Fruit fly (Drosophila melanogaster) whole organism, embryonic: Measurements from ENCODE around the gene feo.

Source experiments
- CG10209 ChIP-seq: fragments of 200-800 bp; sonication (Bioruptor generic); optimal IDR thresholded peaks from 3 replicates; lab custom pipeline; 2017; ENCODE audit warnings: missing biosample characterization, mild to moderate bottlenecking, missing genetic modification characterization, missing genetic modification reagents
- CG10321 ChIP-seq: fragments of 200-800 bp; sonication (Bioruptor generic); IDR thresholded peaks from 2 replicates; pipeline ENCODE4 v1.3.6; 2022; ENCODE audit warnings: missing biosample characterization, missing genetic modification characterization
- CG10654 ChIP-seq: fragments of 200-800 bp; sonication (Bioruptor generic); optimal IDR thresholded peaks from 2 replicates; lab custom pipeline; 2016; ENCODE audit warnings: missing biosample characterization, missing genetic modification characterization
- CG12155 ChIP-seq: fragments of 200-800 bp; sonication (Bioruptor generic); optimal IDR thresholded peaks from 3 replicates; lab custom pipeline; 2016; ENCODE audit warnings: missing biosample characterization, missing genetic modification characterization
- CG12769 ChIP-seq: fragments of 200-800 bp; sonication (Bioruptor generic); optimal IDR thresholded peaks from 2 replicates; lab custom pipeline; 2019; ENCODE audit warnings: missing biosample characterization, mild to moderate bottlenecking, missing genetic modification characterization, moderate library complexity
- CG13296 ChIP-seq: fragments of 200-800 bp; sonication (Bioruptor generic); optimal IDR thresholded peaks from 3 replicates; lab custom pipeline; 2018; ENCODE audit warnings: missing biosample characterization, mild to moderate bottlenecking, missing genetic modification characterization
- CG14014 ChIP-seq: fragments of 200-800 bp; sonication (Bioruptor generic); IDR thresholded peaks from 2 replicates; pipeline ENCODE4 v1.3.6; 2022; ENCODE audit warnings: missing biosample characterization, missing genetic modification characterization
- CG15011 ChIP-seq: fragments of 200-800 bp; sonication (Bioruptor generic); optimal IDR thresholded peaks from 3 replicates; lab custom pipeline; 2018; ENCODE audit warnings: missing biosample characterization, mild to moderate bottlenecking, missing genetic modification characterization
- CG16813 ChIP-seq: fragments of 200-800 bp; sonication (Bioruptor generic); IDR thresholded peaks from 3 replicates; pipeline ENCODE4 v1.3.6; 2022; ENCODE audit warnings: missing biosample characterization, missing genetic modification characterization; ENCODE audit not compliant: partially characterized antibody
- CG17385 ChIP-seq: fragments of 200-800 bp; sonication (Bioruptor generic); optimal IDR thresholded peaks from 3 replicates; lab custom pipeline; 2018; ENCODE audit warnings: missing biosample characterization, mild to moderate bottlenecking, missing genetic modification characterization
- CG1832 ChIP-seq: fragments of 200-800 bp; sonication (Bioruptor generic); optimal IDR thresholded peaks from 2 replicates; lab custom pipeline; 2017; ENCODE audit warnings: missing biosample characterization, mild to moderate bottlenecking, missing genetic modification characterization, inconsistent platforms
- CG2120 ChIP-seq: fragments of 200-800 bp; sonication (Bioruptor generic); optimal IDR thresholded peaks from 3 replicates; lab custom pipeline; 2016; ENCODE audit warnings: missing biosample characterization, missing genetic modification characterization
- CG2202 ChIP-seq: fragments of 200-800 bp; sonication (Bioruptor generic); optimal IDR thresholded peaks from 2 replicates; lab custom pipeline; 2018; ENCODE audit warnings: missing biosample characterization, mild to moderate bottlenecking, missing genetic modification characterization
- CG30020 ChIP-seq: fragments of 200-800 bp; optimal IDR thresholded peaks from 2 replicates; lab custom pipeline; 2019; ENCODE audit warnings: missing biosample characterization, mild to moderate bottlenecking, missing genetic modification characterization, moderate library complexity
- CG30403 ChIP-seq: fragments of 200-800 bp; sonication (Bioruptor generic); optimal IDR thresholded peaks from 3 replicates; lab custom pipeline; 2016; ENCODE audit warnings: missing biosample characterization, missing genetic modification characterization
- CG31388 ChIP-seq: fragments of 200-800 bp; sonication (Bioruptor generic); optimal IDR thresholded peaks from 2 replicates; lab custom pipeline; 2016; ENCODE audit warnings: missing biosample characterization, missing genetic modification characterization
- CG3281 ChIP-seq: fragments of 200-800 bp; sonication (Bioruptor generic); optimal IDR thresholded peaks from 3 replicates; lab custom pipeline; 2017; ENCODE audit warnings: missing biosample characterization, mild to moderate bottlenecking, missing genetic modification characterization
- CG43689 ChIP-seq: fragments of 200-800 bp; sonication (Bioruptor generic); IDR thresholded peaks from 2 replicates; pipeline ENCODE4 v1.3.6; 2022; ENCODE audit warnings: missing biosample characterization, missing genetic modification characterization
- CG4820 ChIP-seq: fragments of 200-800 bp; sonication (Bioruptor generic); optimal IDR thresholded peaks from 3 replicates; lab custom pipeline; 2016; ENCODE audit warnings: missing biosample characterization, missing genetic modification characterization
- CG5180 ChIP-seq: fragments of 200-800 bp; sonication (Bioruptor generic); optimal IDR thresholded peaks from 3 replicates; lab custom pipeline; 2017; ENCODE audit warnings: missing biosample characterization, missing genetic modification characterization, mild to moderate bottlenecking, moderate library complexity, missing genetic modification reagents
- CG9932 ChIP-seq: fragments of 200-800 bp; sonication (Bioruptor generic); IDR thresholded peaks from 2 replicates; pipeline ENCODE4 v1.3.6; 2022; ENCODE audit warnings: missing biosample characterization, missing genetic modification characterization
- Doc3 ChIP-seq: fragments of 200-800 bp; sonication (Bioruptor generic); IDR thresholded peaks from 3 replicates; pipeline ENCODE4 v1.3.6; 2022; ENCODE audit warnings: missing biosample characterization, missing genetic modification characterization; ENCODE audit not compliant: partially characterized antibody
- ERR ChIP-seq: fragments of 200-800 bp; sonication (Bioruptor generic); optimal IDR thresholded peaks from 2 replicates; lab custom pipeline; 2016; ENCODE audit warnings: missing biosample characterization, missing genetic modification characterization
- Gsc ChIP-seq: fragments of 200-800 bp; sonication (Bioruptor generic); IDR thresholded peaks from 2 replicates; pipeline ENCODE4 v1.3.6; 2022; ENCODE audit warnings: missing biosample characterization, missing genetic modification characterization
- HLH3B ChIP-seq: fragments of 200-800 bp; sonication (Bioruptor generic); IDR thresholded peaks from 2 replicates; pipeline ENCODE4 v1.3.6; 2022; ENCODE audit warnings: missing biosample characterization, missing genetic modification characterization
- Kr ChIP-seq: fragments of 200-800 bp; sonication (Bioruptor generic); optimal IDR thresholded peaks from 2 replicates; lab custom pipeline; 2017; ENCODE audit warnings: missing biosample characterization, mild to moderate bottlenecking, missing genetic modification characterization
- Oaz ChIP-seq: fragments of 200-800 bp; sonication (Bioruptor generic); IDR thresholded peaks from 2 replicates; pipeline ENCODE4 v1.3.6; 2022; ENCODE audit warnings: missing biosample characterization, missing genetic modification characterization
- Six4 ChIP-seq: fragments of 200-800 bp; sonication (Bioruptor generic); optimal IDR thresholded peaks from 2 replicates; lab custom pipeline; 2016; ENCODE audit warnings: missing biosample characterization, missing genetic modification characterization
- bowl ChIP-seq: fragments of 200-800 bp; sonication (Bioruptor generic); IDR thresholded peaks from 2 replicates; pipeline ENCODE4 v1.3.6; 2022; ENCODE audit warnings: missing biosample characterization, missing genetic modification characterization
- crp ChIP-seq, 2 experiments: fragments of 200-800 bp; sonication (Bioruptor generic); optimal IDR thresholded peaks; 2 replicates in 1 of 2; 3 replicates in 1 of 2; lab custom pipeline; 2017; ENCODE audit warnings: missing biosample characterization in 2 of 2, missing genetic modification characterization in 2 of 2, mild to moderate bottlenecking in 1 of 2, moderate library complexity in 1 of 2
- cwo ChIP-seq: fragments of 200-800 bp; sonication (Bioruptor generic); optimal IDR thresholded peaks from 3 replicates; lab custom pipeline; 2017; ENCODE audit warnings: missing biosample characterization, missing genetic modification characterization, mild to moderate bottlenecking, moderate library complexity, missing genetic modification reagents
- danr ChIP-seq: fragments of 200-800 bp; sonication (Bioruptor generic); IDR thresholded peaks from 2 replicates; pipeline ENCODE4 v1.3.6; 2022; ENCODE audit warnings: missing biosample characterization, missing genetic modification characterization
- gcm ChIP-seq: fragments of 200-800 bp; sonication (Bioruptor generic); optimal IDR thresholded peaks from 2 replicates; lab custom pipeline; 2019; ENCODE audit warnings: missing biosample characterization, mild to moderate bottlenecking, missing genetic modification characterization, moderate library complexity
- grn ChIP-seq: fragments of 200-800 bp; sonication (Bioruptor generic); optimal IDR thresholded peaks from 3 replicates; lab custom pipeline; 2017; ENCODE audit warnings: missing biosample characterization, missing genetic modification characterization
- insv ChIP-seq, 2 experiments: fragments of 200-800 bp; sonication (Bioruptor generic); optimal IDR thresholded peaks; 3 replicates each; lab custom pipeline; 2016 to 2018; ENCODE audit warnings: missing biosample characterization in 2 of 2, missing genetic modification characterization in 2 of 2
- ken ChIP-seq: fragments of 200-800 bp; sonication (Bioruptor generic); IDR thresholded peaks from 3 replicates; pipeline ENCODE4 v1.3.6; 2022; ENCODE audit warnings: missing biosample characterization, missing genetic modification characterization
- lab ChIP-seq: fragments of 200-800 bp; sonication (Bioruptor generic); optimal IDR thresholded peaks from 3 replicates; lab custom pipeline; 2017; ENCODE audit warnings: missing biosample characterization, missing genetic modification characterization, mild to moderate bottlenecking, moderate library complexity, missing genetic modification reagents
- nau ChIP-seq: fragments of 200-800 bp; sonication (Bioruptor generic); optimal IDR thresholded peaks from 3 replicates; lab custom pipeline; 2017; ENCODE audit warnings: missing biosample characterization, mild to moderate bottlenecking, missing genetic modification characterization, missing genetic modification reagents
- peb ChIP-seq: fragments of 200-800 bp; sonication (Bioruptor generic); IDR thresholded peaks from 2 replicates; pipeline ENCODE4 v1.3.6; 2022; ENCODE audit warnings: missing biosample characterization, missing genetic modification characterization
- pnt ChIP-seq: fragments of 200-800 bp; sonication (Bioruptor generic); optimal IDR thresholded peaks from 3 replicates; lab custom pipeline; 2016; ENCODE audit warnings: missing biosample characterization, missing genetic modification characterization
- row ChIP-seq: fragments of 200-800 bp; sonication (Bioruptor generic); IDR thresholded peaks from 3 replicates; pipeline ENCODE4 v1.3.6; 2022; ENCODE audit warnings: missing biosample characterization, missing genetic modification characterization
- sisA ChIP-seq: fragments of 200-800 bp; sonication (Bioruptor generic); IDR thresholded peaks from 2 replicates; pipeline ENCODE4 v1.3.6; 2022; ENCODE audit warnings: missing biosample characterization, missing genetic modification characterization
- sna ChIP-seq: fragments of 200-800 bp; sonication (Bioruptor generic); IDR thresholded peaks from 2 replicates; pipeline ENCODE4 v1.3.6; 2022; ENCODE audit warnings: missing biosample characterization, missing genetic modification characterization; ENCODE audit not compliant: partially characterized antibody
- so ChIP-seq: fragments of 200-800 bp; sonication (Bioruptor generic); IDR thresholded peaks from 3 replicates; pipeline ENCODE4 v1.3.6; 2022; ENCODE audit warnings: missing biosample characterization, missing genetic modification characterization
- sr ChIP-seq: fragments of 200-800 bp; sonication (Bioruptor generic); IDR thresholded peaks from 3 replicates; pipeline ENCODE4 v1.3.6; 2022; ENCODE audit warnings: missing biosample characterization, missing genetic modification characterization
- unpg ChIP-seq: fragments of 200-800 bp; sonication (Bioruptor generic); optimal IDR thresholded peaks from 3 replicates; lab custom pipeline; 2018; ENCODE audit warnings: missing biosample characterization, mild to moderate bottlenecking, missing genetic modification characterization, moderate library complexity
- vnd ChIP-seq: fragments of 200-800 bp; sonication (Bioruptor generic); IDR thresholded peaks from 3 replicates; pipeline ENCODE4 v1.3.6; 2022; ENCODE audit warnings: missing biosample characterization, missing genetic modification characterization; ENCODE audit not compliant: partially characterized antibody
- zf30C ChIP-seq: fragments of 200-800 bp; sonication (Bioruptor generic); optimal IDR thresholded peaks from 3 replicates; lab custom pipeline; 2018; ENCODE audit warnings: missing biosample characterization, mild to moderate bottlenecking, missing genetic modification characterization
- zfh1 ChIP-seq: fragments of 200-800 bp; sonication (Bioruptor generic); IDR thresholded peaks from 3 replicates; pipeline ENCODE4 v1.3.6; 2022; ENCODE audit warnings: missing biosample characterization, missing genetic modification characterization

Gene feo

DNA sequence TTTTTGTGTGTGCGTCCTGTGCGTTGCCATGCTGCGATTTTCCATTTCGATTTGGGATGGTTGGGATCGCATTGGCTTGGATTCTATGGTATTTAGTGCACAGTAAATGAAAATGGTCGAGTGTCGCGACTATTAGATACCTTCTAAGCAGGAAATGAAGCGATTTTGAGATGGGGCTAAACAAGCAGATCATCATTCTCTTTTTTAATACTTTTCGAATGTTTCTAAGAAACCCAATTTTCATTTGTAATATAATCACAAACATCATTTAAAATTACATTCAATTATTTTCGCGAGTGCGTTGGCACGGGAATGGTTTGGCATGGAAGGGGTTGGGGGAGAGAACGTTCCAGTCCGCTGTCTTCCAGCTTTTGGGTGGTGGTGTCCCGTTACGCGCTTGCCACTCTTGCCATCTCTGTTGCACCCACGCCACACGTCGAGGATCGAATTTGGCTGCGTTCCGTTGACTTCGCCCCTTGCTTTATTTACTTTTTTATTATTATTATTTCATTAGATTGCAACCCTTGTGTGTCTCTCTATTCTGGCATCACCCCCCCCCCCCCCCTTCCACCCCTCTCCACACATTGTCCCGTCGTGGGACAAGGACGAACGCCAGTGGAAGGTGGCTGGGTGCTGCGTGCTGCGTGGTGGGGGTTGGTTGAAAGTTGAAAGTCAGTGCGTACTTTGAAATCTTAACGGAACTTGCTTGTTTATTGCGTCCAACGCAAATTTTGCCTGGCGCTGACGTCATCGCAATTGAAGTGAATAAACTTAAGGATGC lies 29.1 kb downstream of the feo start (continued):
- TF ChIP-seq sisA (GFP tag; lab: Robert Waterston, UW) (peak; percentile 54; the same call in 1 of the 2 replicates), danr (no peak), pnt (GFP tag; lab: Kevin White, UChicago) (peak; percentile 54), Doc3 (GFP tag; lab: Robert Waterston, UW) (no peak), zf30C (GFP tag; lab: Kevin White, UChicago) (no peak), HLH3B (GFP tag; lab: Robert Waterston, UW) (no peak), CG15011 (GFP tag; lab: Kevin White, UChicago) (no peak), Oaz (GFP tag; lab: Robert Waterston, UW) (no peak), unpg (peak; percentile 36), insv (GFP tag; optimal IDR thresholded peaks at IDR 0.05; lab: Kevin White, UChicago) (no peak), CG2120 (GFP tag; lab: Kevin White, UChicago) (peak; percentile 7), gcm (GFP tag; lab: Kevin White, UChicago) (no peak), CG9932 (GFP tag; lab: Robert Waterston, UW) (no peak), crp (GFP tag; optimal IDR thresholded peaks at IDR 0.05; lab: Kevin White, UChicago) (no peak), so (no peak), Kr (GFP tag; lab: Kevin White, UChicago) (no peak), peb (GFP tag; lab: Robert Waterston, UW) (no peak), CG13296 (GFP tag; lab: Kevin White, UChicago) (no peak), CG1832 (GFP tag; lab: Kevin White, UChicago) (peak; percentile 33), CG10654 (no peak), CG43689 (GFP tag; lab: Robert Waterston, UW) (no peak), CG12155 (GFP tag; lab: Kevin White, UChicago) (no peak), CG30403 (GFP tag; lab: Kevin White, UChicago) (peak; percentile 41), sna (GFP tag; lab: Robert Waterston, UW) (no peak), CG16813 (GFP tag; lab: Robert Waterston, UW) (peak; percentile 25; the same call in 1 of the 3 replicates), row (GFP tag; lab: Robert Waterston, UW) (peak; percentile 73), CG5180 (GFP tag; lab: Kevin White, UChicago) (no peak), CG10209 (GFP tag; lab: Kevin White, UChicago) (peak; percentile 47), nau (GFP tag; lab: Kevin White, UChicago) (no peak), CG3281 (GFP tag; lab: Kevin White, UChicago) (no peak), cwo (GFP tag; lab: Kevin White, UChicago) (no peak), sr (GFP tag; lab: Robert Waterston, UW) (no peak), bowl (GFP tag; lab: Robert Waterston, UW) (no peak), zfh1 (GFP tag; lab: Robert Waterston, UW) (peak; percentile 59; the same call in 2 of the 3 replicates), ken (peak; percentile 50; the same call in 1 of the 3 replicates), grn (GFP tag; lab: Kevin White, UChicago) (no peak), CG4820 (GFP tag; lab: Kevin White, UChicago) (peak; percentile 39), CG30020 (no peak), CG12769 (tag; lab: Kevin White, UChicago) (peak; percentile 3), CG10321 (no peak), ERR (no peak), Gsc (GFP tag; lab: Robert Waterston, UW) (no peak), CG17385 (peak; percentile 30), CG14014 (GFP tag; lab: Robert Waterston, UW) (no peak), CG2202 (no peak), lab (GFP tag; lab: Kevin White, UChicago) (peak; percentile 7), vnd (GFP tag; lab: Robert Waterston, UW) (no peak), CG31388 (GFP tag; lab: Kevin White, UChicago) (no peak), Six4 (GFP tag; lab: Kevin White, UChicago) (peak; percentile 37)
